Worm (Caenorhabditis elegans): ENCODE results near the gene nspc-19.

DNA sequence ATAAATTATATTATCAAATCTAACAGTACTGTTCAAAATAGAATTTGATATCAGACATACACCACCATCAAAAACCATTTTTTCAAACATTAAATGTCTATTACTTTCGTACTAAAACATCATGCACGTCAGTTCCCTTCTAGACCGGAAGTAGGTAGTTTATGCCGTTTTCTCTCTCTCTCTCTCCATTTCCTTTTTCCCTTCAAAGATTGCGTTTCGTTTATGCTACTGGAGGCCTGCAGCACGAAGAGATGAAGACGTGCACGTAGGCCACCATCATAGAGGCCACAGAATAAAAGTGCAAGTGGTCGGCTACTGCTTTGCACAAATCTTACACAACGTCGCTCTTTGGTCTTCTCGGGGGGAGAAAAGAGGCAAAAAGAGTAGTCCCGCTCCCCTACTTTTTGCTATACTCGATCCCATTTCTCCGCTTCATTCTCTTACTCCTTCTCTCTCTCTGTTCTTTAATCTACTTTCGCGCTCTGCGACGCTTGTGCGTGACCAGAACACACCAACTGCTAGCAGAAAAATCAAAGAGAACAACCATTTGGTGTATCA is 33.0 kb downstream of the nspc-19 start:
- TF ChIP-seq dao-5 (tag; optimal IDR thresholded peaks at IDR 0.05) (no peak), him-1 (tag; optimal IDR thresholded peaks at IDR 0.05) (no peak)

Measured in whole organism, L4/young adult.